Worm (Caenorhabditis elegans) whole organism, L4 larva: ENCODE data around the gene F54C9.9.

Source experiments
- F10B5.3 ChIP-seq: sonication (generic microtip); optimal IDR thresholded peaks from 2 replicates; lab custom pipeline; 2016; ENCODE audit warnings: mild to moderate bottlenecking, missing genetic modification characterization, missing compliant biosample characterization
- F26F4.8 ChIP-seq: fragments of 200-800 bp; sonication (Bioruptor generic); conservative IDR thresholded peaks from 2 replicates; pipeline ENCODE4 v1.3.6; 2022; ENCODE audit warnings: missing genetic modification characterization, missing compliant biosample characterization
- F44E2.7 ChIP-seq: fragments of 200-800 bp; sonication (Bioruptor generic); IDR thresholded peaks from 2 replicates; pipeline ENCODE4 v2.1.2; 2022; ENCODE audit warnings: missing genetic modification characterization, missing compliant biosample characterization
- R02D3.7 ChIP-seq: fragments of 150-350 bp; sonication (generic microtip); optimal IDR thresholded peaks from 3 replicates; lab custom pipeline; 2014; ENCODE audit warnings: missing biosample characterization, missing genetic modification characterization
- T20F7.1 ChIP-seq: fragments of 200-800 bp; sonication (Bioruptor generic); optimal IDR thresholded peaks from 2 replicates; lab custom pipeline; 2018; ENCODE audit warnings: mild to moderate bottlenecking, missing genetic modification characterization, missing compliant biosample characterization
- Y5F2A.4 ChIP-seq: fragments of 200-800 bp; sonication (Bioruptor generic); optimal IDR thresholded peaks from 2 replicates; lab custom pipeline; 2018; ENCODE audit warnings: mild to moderate bottlenecking, missing genetic modification characterization, missing compliant biosample characterization
- Y75B8A.6 ChIP-seq: fragments of 200-800 bp; sonication (Bioruptor generic); IDR thresholded peaks from 2 replicates; pipeline ENCODE4 v1.3.6; 2022; ENCODE audit warnings: missing genetic modification reagents, missing genetic modification characterization, missing compliant biosample characterization
- ZK546.5 ChIP-seq, 2 experiments: sonication (generic microtip); optimal IDR thresholded peaks; 2 replicates each; lab custom pipeline; 2017; ENCODE audit warnings: missing biosample characterization in 2 of 2, missing genetic modification characterization in 2 of 2
- aha-1 ChIP-seq: fragments of 150-350 bp; peaks from one replicate; lab custom pipeline; 2014; ENCODE audit warnings: missing biosample characterization, missing genetic modification characterization
- ama-1 ChIP-seq: fragments of 150-350 bp; optimal IDR thresholded peaks from 2 replicates; lab custom pipeline; 2014; ENCODE audit warnings: inconsistent platforms, mixed read lengths
- arid-1 ChIP-seq: fragments of 200-800 bp; sonication (Bioruptor generic); conservative IDR thresholded peaks from 2 replicates; pipeline ENCODE4 v1.3.6; 2022; ENCODE audit warnings: missing genetic modification reagents, missing genetic modification characterization, missing compliant biosample characterization
- ceh-20 ChIP-seq: fragments of 200-800 bp; sonication (Bioruptor generic); IDR thresholded peaks from 2 replicates; pipeline ENCODE4 v1.3.6; 2022; ENCODE audit warnings: missing genetic modification reagents, missing genetic modification characterization, missing compliant biosample characterization
- ceh-28 ChIP-seq: fragments of 150-350 bp; optimal IDR thresholded peaks from 2 replicates; lab custom pipeline; 2014; ENCODE audit warnings: missing biosample characterization, missing genetic modification reagents, missing genetic modification characterization
- ceh-32 ChIP-seq: sonication (generic microtip); optimal IDR thresholded peaks from 2 replicates; lab custom pipeline; 2016; ENCODE audit warnings: mild to moderate bottlenecking, missing genetic modification characterization, missing compliant biosample characterization; ENCODE audit not compliant: poor library complexity
- ceh-62 ChIP-seq: sonication (generic microtip); optimal IDR thresholded peaks from 2 replicates; lab custom pipeline; 2017; ENCODE audit warnings: missing biosample characterization, missing genetic modification characterization
- ces-1 ChIP-seq: fragments of 150-350 bp; sonication (generic microtip); optimal IDR thresholded peaks from 4 replicates; lab custom pipeline; 2014; ENCODE audit warnings: missing biosample characterization, missing genetic modification reagents, missing genetic modification characterization
- cey-2 ChIP-seq: sonication (generic microtip); optimal IDR thresholded peaks from 3 replicates; lab custom pipeline; 2017; ENCODE audit warnings: missing genetic modification characterization, mild to moderate bottlenecking, missing compliant biosample characterization, antibody characterized with exemption, borderline replicate concordance; ENCODE audit not compliant: insufficient read depth
- daf-16 ChIP-seq, 3 experiments: sonication (generic microtip); optimal IDR thresholded peaks; 2 replicates each; lab custom pipeline; 2016 to 2017; ENCODE audit warnings: missing genetic modification characterization in 3 of 3, missing genetic modification reagents in 3 of 3, mild to moderate bottlenecking in 2 of 3, missing compliant biosample characterization in 2 of 3, missing biosample characterization in 1 of 3, moderate library complexity in 1 of 3
- dve-1 ChIP-seq: sonication (generic microtip); optimal IDR thresholded peaks from 2 replicates; lab custom pipeline; 2017; ENCODE audit warnings: antibody characterized with exemption, mild to moderate bottlenecking, missing genetic modification characterization, missing compliant biosample characterization; ENCODE audit not compliant: insufficient read depth
- fkh-10 ChIP-seq: fragments of 150-350 bp; optimal IDR thresholded peaks from 2 replicates; lab custom pipeline; 2014; ENCODE audit warnings: missing biosample characterization, missing genetic modification reagents, missing genetic modification characterization
- hlh-11 ChIP-seq: fragments of 200-800 bp; sonication (Bioruptor generic); optimal IDR thresholded peaks from 2 replicates; lab custom pipeline; 2018; ENCODE audit warnings: mild to moderate bottlenecking, missing genetic modification characterization, missing compliant biosample characterization
- hlh-30 ChIP-seq: sonication (generic microtip); optimal IDR thresholded peaks from 2 replicates; lab custom pipeline; 2017; ENCODE audit warnings: antibody characterized with exemption, mild to moderate bottlenecking, missing genetic modification characterization, missing compliant biosample characterization; ENCODE audit not compliant: insufficient read depth
- jun-1 ChIP-seq: fragments of 150-350 bp; optimal IDR thresholded peaks from 2 replicates; lab custom pipeline; 2014; ENCODE audit warnings: missing biosample characterization, missing genetic modification reagents, missing genetic modification characterization
- lim-7 ChIP-seq: fragments of 200-800 bp; sonication (Bioruptor generic); IDR thresholded peaks from 2 replicates; pipeline ENCODE4 v1.3.6; 2022; ENCODE audit warnings: missing genetic modification characterization, missing compliant biosample characterization
- lin-15B ChIP-seq: fragments of 150-350 bp; sonication (generic microtip); optimal IDR thresholded peaks from 3 replicates; lab custom pipeline; 2014; ENCODE audit warnings: missing biosample characterization, missing genetic modification characterization
- lin-29 ChIP-seq: fragments of 200-800 bp; sonication (Bioruptor generic); IDR thresholded peaks from 2 replicates; pipeline ENCODE4 v1.3.6; 2022; ENCODE audit warnings: missing genetic modification reagents, missing genetic modification characterization, missing compliant biosample characterization
- lin-38 ChIP-seq: fragments of 200-800 bp; sonication (Bioruptor generic); IDR thresholded peaks from 2 replicates; pipeline ENCODE4 v1.3.6; 2022; ENCODE audit warnings: missing genetic modification reagents, missing genetic modification characterization, missing compliant biosample characterization
- lsy-2 ChIP-seq, 2 experiments: fragments of 150-350 bp in 1 of 2; sonication (generic microtip) in 1 of 2; optimal IDR thresholded peaks; 2 replicates each; lab custom pipeline; 2014 to 2017; ENCODE audit warnings: missing biosample characterization in 2 of 2, missing genetic modification characterization in 2 of 2
- mdl-1 ChIP-seq, 2 experiments: fragments of 150-350 bp in 1 of 2; sonication (generic microtip) in 1 of 2; optimal IDR thresholded peaks; 2 replicates each; lab custom pipeline; 2014 to 2017; ENCODE audit warnings: missing biosample characterization in 2 of 2, missing genetic modification characterization in 2 of 2
- mep-1 ChIP-seq: fragments of 150-350 bp; sonication (generic microtip); optimal IDR thresholded peaks from 3 replicates; lab custom pipeline; 2014; ENCODE audit warnings: missing biosample characterization, missing genetic modification characterization
- nhr-102 ChIP-seq: sonication (generic microtip); optimal IDR thresholded peaks from 2 replicates; lab custom pipeline; 2016; ENCODE audit warnings: mild to moderate bottlenecking, missing genetic modification characterization, moderate library complexity, missing compliant biosample characterization
- nhr-11 ChIP-seq: fragments of 150-350 bp; optimal IDR thresholded peaks from 2 replicates; lab custom pipeline; 2014; ENCODE audit warnings: missing biosample characterization, missing genetic modification characterization
- nhr-25 ChIP-seq: sonication (generic microtip); optimal IDR thresholded peaks from 2 replicates; lab custom pipeline; 2017; ENCODE audit warnings: missing genetic modification characterization, mild to moderate bottlenecking, missing compliant biosample characterization, antibody characterized with exemption, moderate library complexity, borderline replicate concordance; ENCODE audit not compliant: insufficient read depth
- nhr-76 ChIP-seq: fragments of 150-350 bp; optimal IDR thresholded peaks from 2 replicates; lab custom pipeline; 2014; ENCODE audit warnings: missing biosample characterization, missing genetic modification characterization
- saeg-2 ChIP-seq: fragments of 200-800 bp; sonication (Bioruptor generic); IDR thresholded peaks from 2 replicates; pipeline ENCODE4 v1.3.6; 2022; ENCODE audit warnings: missing genetic modification reagents, missing genetic modification characterization, missing compliant biosample characterization
- snpc-4 ChIP-seq: fragments of 150-350 bp; optimal IDR thresholded peaks from 2 replicates; lab custom pipeline; 2014; ENCODE audit warnings: missing biosample characterization, missing genetic modification characterization
- unc-62 ChIP-seq, 3 experiments: fragments of 150-350 bp in 1 of 3; sonication (generic microtip); optimal IDR thresholded peaks in 2 of 3; peaks in 1 of 3; 1 replicate in 1 of 3; 2 replicates in 2 of 3; lab custom pipeline; 2014 to 2017; ENCODE audit warnings: missing biosample characterization in 3 of 3, missing genetic modification characterization in 3 of 3, missing genetic modification reagents in 3 of 3, missing genotype in 1 of 3
- zip-2 ChIP-seq: fragments of 150-350 bp; optimal IDR thresholded peaks from 2 replicates; lab custom pipeline; 2014; ENCODE audit warnings: missing biosample characterization, missing genetic modification characterization
- ztf-11 ChIP-seq: fragments of 150-350 bp; optimal IDR thresholded peaks from 2 replicates; lab custom pipeline; 2014; ENCODE audit warnings: missing biosample characterization, missing genetic modification characterization

Gene F54C9.9

ce11 chrII:8585036-8585627 lies 7.3 kb downstream of the F54C9.9 start, which contains the start of gene F54C9.11 (continued):
- TF ChIP-seq snpc-4 (tag; lab: Kevin White, UChicago) (no peak), lin-38 (GFP tag; lab: Robert Waterston, UW) (no peak), lim-7 (GFP tag; lab: Robert Waterston, UW) (no peak), lsy-2 (tag; optimal IDR thresholded peaks at IDR 0.05; lab: Kevin White, UChicago) (peak in 1 of 2 experiments; percentile 45), F44E2.7 (GFP tag; lab: Robert Waterston, UW) (no peak), ztf-11 (tag; lab: Kevin White, UChicago) (no peak), fkh-10 (GFP tag; lab: Kevin White, UChicago) (no peak), lin-15B (tag; lab: Kevin White, UChicago) (no peak), hlh-30 (tag; lab: Kevin White, UChicago) (peak; percentile 57), F10B5.3 (tag; lab: Kevin White, UChicago) (no peak), lin-29 (no peak), ama-1 (lab: Kevin White, UChicago) (no peak), jun-1 (tag; lab: Kevin White, UChicago) (no peak), arid-1 (GFP tag; lab: Robert Waterston, UW) (no peak)

ce11 chrII:8585921-8586320 lies 8.1 kb downstream of the F54C9.9 start:
- TF ChIP-seq nhr-25 (tag; lab: Kevin White, UChicago), result peak; percentile 51
- TF ChIP-seq ZK546.5 (tag; optimal IDR thresholded peaks at IDR 0.05; lab: Kevin White, UChicago), result no peak
- no peak for TF ChIP-seq nhr-11
- TF ChIP-seq aha-1, result peak; percentile 73

- TF ChIP-seq T20F7.1 (GFP tag; lab: Kevin White, UChicago), result no peak
- TF ChIP-seq nhr-76 (tag; lab: Kevin White, UChicago), result no peak
- peak; percentile 8 to 14 for TF ChIP-seq lsy-2 (tag; optimal IDR thresholded peaks at IDR 0.05; lab: Kevin White, UChicago)
- TF ChIP-seq F26F4.8 (GFP tag; lab: Robert Waterston, UW), result no peak
- no peak for TF ChIP-seq ceh-20 (GFP tag; lab: Robert Waterston, UW)
- no peak for TF ChIP-seq ama-1 (lab: Kevin White, UChicago)
- TF ChIP-seq Y75B8A.6 (GFP tag; lab: Robert Waterston, UW), result no peak
- peak; percentile 86 for TF ChIP-seq ces-1 (GFP tag; lab: Kevin White, UChicago)
- TF ChIP-seq ceh-32 (tag; lab: Kevin White, UChicago), result no peak
- TF ChIP-seq saeg-2, result no peak
- no peak for TF ChIP-seq ceh-28 (tag; lab: Kevin White, UChicago)
- no peak for TF ChIP-seq daf-16 (GFP tag; optimal IDR thresholded peaks at IDR 0.05; lab: Kevin White, UChicago)
- TF ChIP-seq daf-16 (tag; optimal IDR thresholded peaks at IDR 0.05; lab: Kevin White, UChicago), result no peak
- no peak for TF ChIP-seq R02D3.7 (tag; lab: Kevin White, UChicago)
- TF ChIP-seq zip-2, result no peak
- peak; percentile 13 for TF ChIP-seq dve-1 (tag; lab: Kevin White, UChicago)
- TF ChIP-seq mep-1, result no peak
- no peak for TF ChIP-seq ceh-62 (tag; lab: Kevin White, UChicago)
- TF ChIP-seq Y5F2A.4 (GFP tag; lab: Kevin White, UChicago), result no peak
- TF ChIP-seq cey-2 (tag; lab: Kevin White, UChicago), result no peak
- TF ChIP-seq jun-1 (tag; lab: Kevin White, UChicago), result no peak
- peak; percentile 94 for TF ChIP-seq aha-1
- peak in 1 of 2 experiments; percentile 85 for TF ChIP-seq unc-62 (GFP tag; optimal IDR thresholded peaks at IDR 0.05 in 1 of 2; lab: Kevin White, UChicago)
- no peak for TF ChIP-seq unc-62 (tag; optimal IDR thresholded peaks at IDR 0.05; lab: Kevin White, UChicago)
- peak; percentile 26 for TF ChIP-seq fkh-10 (GFP tag; lab: Kevin White, UChicago)
- no peak for TF ChIP-seq nhr-25 (tag; lab: Kevin White, UChicago)
- no peak for TF ChIP-seq nhr-102 (tag; lab: Kevin White, UChicago)
- TF ChIP-seq hlh-11, result no peak
- no peak for TF ChIP-seq mdl-1 (tag; optimal IDR thresholded peaks at IDR 0.05; lab: Kevin White, UChicago)
Observed at ce11 chrII:8587660-8588230, 9.9 kb downstream of the F54C9.9 start.
